Fruit fly (Drosophila melanogaster) S2 (cell line): ENCODE results near the gene r2d2.

Source experiments
- CG8478 ChIP-seq: fragments of >200 bp; optimal IDR thresholded peaks from 2 replicates; lab custom pipeline; 2018
- CTCF ChIP-seq, 2 experiments: fragments of >200 bp; optimal IDR thresholded peaks; 2 replicates each; lab custom pipeline; 2018

- TF ChIP-seq CTCF (optimal IDR thresholded peaks at IDR 0.05; lab: Kevin White, UChicago) (no peak), CG8478 (lab: Kevin White, UChicago) (no peak)
Measured at dm6 chr2L:7820408-7820807, 20.5 kb downstream of the r2d2 start.
